Worm (Caenorhabditis elegans) whole organism, L4 larva: ENCODE results near the gene T28C6.10.

Experiments used
- F37D6.2 ChIP-seq: sonication (generic microtip); optimal IDR thresholded peaks from 2 replicates; lab custom pipeline; 2016; ENCODE audit warnings: mild to moderate bottlenecking, missing genetic modification characterization, missing compliant biosample characterization
- F49E8.2 ChIP-seq: sonication (generic microtip); optimal IDR thresholded peaks from 2 replicates; lab custom pipeline; 2016; ENCODE audit warnings: missing compliant biosample characterization, mild to moderate bottlenecking, missing genetic modification characterization, borderline replicate concordance
- Y105C5A.15 ChIP-seq: fragments of 200-800 bp; sonication (Bioruptor generic); IDR thresholded peaks from 2 replicates; pipeline ENCODE4 v1.3.6; 2022; ENCODE audit warnings: missing genetic modification characterization, missing compliant biosample characterization
- Y48G9A.11 ChIP-seq: fragments of 200-800 bp; sonication (Bioruptor generic); IDR thresholded peaks from 2 replicates; pipeline ENCODE4 v1.3.6; 2022; ENCODE audit warnings: missing genetic modification reagents, missing genetic modification characterization, missing compliant biosample characterization
- ZK337.2 ChIP-seq: fragments of 200-800 bp; sonication (Bioruptor generic); IDR thresholded peaks from 2 replicates; pipeline ENCODE4 v1.3.6; 2022; ENCODE audit warnings: missing genetic modification reagents, missing genetic modification characterization, missing compliant biosample characterization
- ZK546.5 ChIP-seq, 2 experiments: sonication (generic microtip); optimal IDR thresholded peaks; 2 replicates each; lab custom pipeline; 2017; ENCODE audit warnings: missing biosample characterization in 2 of 2, missing genetic modification characterization in 2 of 2
- aha-1 ChIP-seq: fragments of 150-350 bp; peaks from one replicate; lab custom pipeline; 2014; ENCODE audit warnings: missing biosample characterization, missing genetic modification characterization
- ama-1 ChIP-seq: fragments of 150-350 bp; optimal IDR thresholded peaks from 2 replicates; lab custom pipeline; 2014; ENCODE audit warnings: inconsistent platforms, mixed read lengths
- arid-1 ChIP-seq: fragments of 200-800 bp; sonication (Bioruptor generic); conservative IDR thresholded peaks from 2 replicates; pipeline ENCODE4 v1.3.6; 2022; ENCODE audit warnings: missing genetic modification reagents, missing genetic modification characterization, missing compliant biosample characterization
- ceh-20 ChIP-seq: fragments of 200-800 bp; sonication (Bioruptor generic); IDR thresholded peaks from 2 replicates; pipeline ENCODE4 v1.3.6; 2022; ENCODE audit warnings: missing genetic modification reagents, missing genetic modification characterization, missing compliant biosample characterization
- ceh-28 ChIP-seq: fragments of 150-350 bp; optimal IDR thresholded peaks from 2 replicates; lab custom pipeline; 2014; ENCODE audit warnings: missing biosample characterization, missing genetic modification reagents, missing genetic modification characterization
- ceh-82 ChIP-seq: sonication (generic microtip); optimal IDR thresholded peaks from 2 replicates; lab custom pipeline; 2017; ENCODE audit warnings: missing biosample characterization, missing genetic modification characterization
- daf-16 ChIP-seq, 3 experiments: sonication (generic microtip); optimal IDR thresholded peaks; 2 replicates each; lab custom pipeline; 2016 to 2017; ENCODE audit warnings: missing genetic modification characterization in 3 of 3, missing genetic modification reagents in 3 of 3, mild to moderate bottlenecking in 2 of 3, missing compliant biosample characterization in 2 of 3, missing biosample characterization in 1 of 3, moderate library complexity in 1 of 3
- dmd-6 ChIP-seq: fragments of 200-800 bp; sonication (Bioruptor generic); IDR thresholded peaks from 2 replicates; pipeline ENCODE4 v1.3.6; 2022; ENCODE audit warnings: missing genetic modification reagents, missing genetic modification characterization, missing compliant biosample characterization
- dmd-9 ChIP-seq: fragments of 200-800 bp; sonication (Bioruptor generic); IDR thresholded peaks from 2 replicates; pipeline ENCODE4 v1.3.6; 2022; ENCODE audit warnings: missing genetic modification reagents, missing genetic modification characterization, missing compliant biosample characterization
- dve-1 ChIP-seq: sonication (generic microtip); optimal IDR thresholded peaks from 2 replicates; lab custom pipeline; 2017; ENCODE audit warnings: antibody characterized with exemption, mild to moderate bottlenecking, missing genetic modification characterization, missing compliant biosample characterization; ENCODE audit not compliant: insufficient read depth
- fkh-10 ChIP-seq: fragments of 150-350 bp; optimal IDR thresholded peaks from 2 replicates; lab custom pipeline; 2014; ENCODE audit warnings: missing biosample characterization, missing genetic modification reagents, missing genetic modification characterization
- hlh-11 ChIP-seq: fragments of 200-800 bp; sonication (Bioruptor generic); optimal IDR thresholded peaks from 2 replicates; lab custom pipeline; 2018; ENCODE audit warnings: mild to moderate bottlenecking, missing genetic modification characterization, missing compliant biosample characterization
- hlh-30 ChIP-seq: sonication (generic microtip); optimal IDR thresholded peaks from 2 replicates; lab custom pipeline; 2017; ENCODE audit warnings: antibody characterized with exemption, mild to moderate bottlenecking, missing genetic modification characterization, missing compliant biosample characterization; ENCODE audit not compliant: insufficient read depth
- lin-13 ChIP-seq: fragments of 150-350 bp; optimal IDR thresholded peaks from 2 replicates; lab custom pipeline; 2014; ENCODE audit warnings: missing biosample characterization, missing genetic modification reagents, missing genetic modification characterization
- lsy-2 ChIP-seq, 2 experiments: fragments of 150-350 bp in 1 of 2; sonication (generic microtip) in 1 of 2; optimal IDR thresholded peaks; 2 replicates each; lab custom pipeline; 2014 to 2017; ENCODE audit warnings: missing biosample characterization in 2 of 2, missing genetic modification characterization in 2 of 2
- mdl-1 ChIP-seq, 2 experiments: fragments of 150-350 bp in 1 of 2; sonication (generic microtip) in 1 of 2; optimal IDR thresholded peaks; 2 replicates each; lab custom pipeline; 2014 to 2017; ENCODE audit warnings: missing biosample characterization in 2 of 2, missing genetic modification characterization in 2 of 2
- mdt-29 ChIP-seq: fragments of 200-800 bp; sonication (Bioruptor generic); IDR thresholded peaks from 2 replicates; pipeline ENCODE4 v1.3.6; 2022; ENCODE audit warnings: missing genetic modification reagents, missing genetic modification characterization, missing compliant biosample characterization
- mep-1 ChIP-seq: fragments of 150-350 bp; sonication (generic microtip); optimal IDR thresholded peaks from 3 replicates; lab custom pipeline; 2014; ENCODE audit warnings: missing biosample characterization, missing genetic modification characterization
- mxl-2 ChIP-seq: fragments of 200-800 bp; sonication (Bioruptor generic); conservative IDR thresholded peaks from 2 replicates; pipeline ENCODE4 v1.3.6; 2022; ENCODE audit warnings: missing genetic modification reagents, missing genetic modification characterization, missing compliant biosample characterization
- mxl-3 ChIP-seq: fragments of 200-800 bp; sonication (Bioruptor generic); optimal IDR thresholded peaks from 2 replicates; lab custom pipeline; 2018; ENCODE audit warnings: mild to moderate bottlenecking, missing genetic modification characterization, missing compliant biosample characterization
- nhr-102 ChIP-seq: sonication (generic microtip); optimal IDR thresholded peaks from 2 replicates; lab custom pipeline; 2016; ENCODE audit warnings: mild to moderate bottlenecking, missing genetic modification characterization, moderate library complexity, missing compliant biosample characterization
- nhr-237 ChIP-seq: sonication (generic microtip); optimal IDR thresholded peaks from 2 replicates; lab custom pipeline; 2017; ENCODE audit warnings: missing biosample characterization, missing genetic modification characterization
- nhr-25 ChIP-seq: sonication (generic microtip); optimal IDR thresholded peaks from 2 replicates; lab custom pipeline; 2017; ENCODE audit warnings: missing genetic modification characterization, mild to moderate bottlenecking, missing compliant biosample characterization, antibody characterized with exemption, moderate library complexity, borderline replicate concordance; ENCODE audit not compliant: insufficient read depth
- nhr-28 ChIP-seq: fragments of 150-350 bp; optimal IDR thresholded peaks from 2 replicates; lab custom pipeline; 2014; ENCODE audit warnings: missing biosample characterization, missing genetic modification characterization
- nhr-41 ChIP-seq: fragments of 200-800 bp; sonication (Bioruptor generic); IDR thresholded peaks from 2 replicates; pipeline ENCODE4 v1.3.6; 2022; ENCODE audit warnings: missing genetic modification reagents, missing genetic modification characterization, missing compliant biosample characterization
- nhr-42 ChIP-seq: fragments of 200-800 bp; sonication (Bioruptor generic); IDR thresholded peaks from 2 replicates; pipeline ENCODE4 v1.3.6; 2022; ENCODE audit warnings: missing genetic modification characterization, missing compliant biosample characterization
- pqm-1 ChIP-seq: sonication (generic microtip); optimal IDR thresholded peaks from 2 replicates; lab custom pipeline; 2017; ENCODE audit warnings: missing biosample characterization, missing genetic modification characterization
- set-16 ChIP-seq: fragments of 200-800 bp; sonication (Bioruptor generic); IDR thresholded peaks from 2 replicates; pipeline ENCODE4 v1.3.6; 2022; ENCODE audit warnings: missing genetic modification reagents, missing genetic modification characterization, missing compliant biosample characterization
- skn-1 ChIP-seq: fragments of 150-350 bp; optimal IDR thresholded peaks from 2 replicates; lab custom pipeline; 2014; ENCODE audit warnings: missing biosample characterization, missing genetic modification characterization
- snpc-4 ChIP-seq: fragments of 150-350 bp; optimal IDR thresholded peaks from 2 replicates; lab custom pipeline; 2014; ENCODE audit warnings: missing biosample characterization, missing genetic modification characterization
- spr-1 ChIP-seq: sonication (generic microtip); optimal IDR thresholded peaks from 2 replicates; lab custom pipeline; 2016; ENCODE audit warnings: mild to moderate bottlenecking, missing genetic modification characterization, missing compliant biosample characterization
- tra-1 ChIP-seq: fragments of 200-800 bp; sonication (Bioruptor generic); IDR thresholded peaks from 2 replicates; pipeline ENCODE4 v1.3.6; 2022; ENCODE audit warnings: missing genetic modification reagents, missing genetic modification characterization, missing compliant biosample characterization
- unc-130 ChIP-seq: sonication (generic microtip); optimal IDR thresholded peaks from 2 replicates; lab custom pipeline; 2016; ENCODE audit warnings: missing genetic modification reagents, missing genetic modification characterization, missing compliant biosample characterization
- unc-62 ChIP-seq, 3 experiments: fragments of 150-350 bp in 1 of 3; sonication (generic microtip); optimal IDR thresholded peaks in 2 of 3; peaks in 1 of 3; 1 replicate in 1 of 3; 2 replicates in 2 of 3; lab custom pipeline; 2014 to 2017; ENCODE audit warnings: missing biosample characterization in 3 of 3, missing genetic modification characterization in 3 of 3, missing genetic modification reagents in 3 of 3, missing genotype in 1 of 3
- vab-7 ChIP-seq: fragments of 200-800 bp; sonication (Bioruptor generic); IDR thresholded peaks from 2 replicates; pipeline ENCODE4 v1.3.6; 2022; ENCODE audit warnings: missing genetic modification reagents, missing genetic modification characterization, missing compliant biosample characterization
- zfp-3 ChIP-seq: fragments of 200-800 bp; sonication (Bioruptor generic); conservative IDR thresholded peaks from 2 replicates; pipeline ENCODE4 v1.3.6; 2022; ENCODE audit warnings: missing genetic modification reagents, missing genetic modification characterization, missing compliant biosample characterization
- zip-2 ChIP-seq: fragments of 150-350 bp; optimal IDR thresholded peaks from 2 replicates; lab custom pipeline; 2014; ENCODE audit warnings: missing biosample characterization, missing genetic modification characterization
- ztf-7 ChIP-seq: fragments of 150-350 bp; optimal IDR thresholded peaks from 2 replicates; lab custom pipeline; 2014; ENCODE audit warnings: missing biosample characterization, missing genetic modification characterization

Gene T28C6.10

ce11 chrIV:8792808-8793207, 24.9 kb upstream of the T28C6.10 start, which contains the start of gene C33D9.3:
TSS of gene C33D9.3 (minus strand) at chrIV:8792908.
- TF ChIP-seq F49E8.2 (tag; lab: Kevin White, UChicago) (no peak), unc-62 (GFP tag; optimal IDR thresholded peaks at IDR 0.05 in 1 of 2; lab: Kevin White, UChicago) (peak in 1 of 2 experiments; percentile 15), unc-62 (tag; optimal IDR thresholded peaks at IDR 0.05; lab: Kevin White, UChicago) (no peak)

- TF ChIP-seq set-16 (GFP tag; lab: Robert Waterston, UW) (no peak), nhr-28 (tag; lab: Kevin White, UChicago) (peak; percentile 84), snpc-4 (tag; lab: Kevin White, UChicago) (no peak), lin-13 (GFP tag; lab: Kevin White, UChicago) (no peak), arid-1 (GFP tag; lab: Robert Waterston, UW) (no peak), unc-130 (no peak), nhr-237 (no peak), ceh-28 (tag; lab: Kevin White, UChicago) (no peak), zfp-3 (GFP tag; lab: Robert Waterston, UW) (no peak), tra-1 (GFP tag; lab: Robert Waterston, UW) (peak; percentile 74; the same call in 1 of the 2 replicates), ceh-20 (GFP tag; lab: Robert Waterston, UW) (peak; percentile 27; the same call in 1 of the 2 replicates), lsy-2 (tag; optimal IDR thresholded peaks at IDR 0.05; lab: Kevin White, UChicago) (peak in 1 of 2 experiments; percentile 19), skn-1 (tag; lab: Kevin White, UChicago) (no peak), Y48G9A.11 (GFP tag; lab: Robert Waterston, UW) (no peak), dve-1 (tag; lab: Kevin White, UChicago) (peak; percentile 37), mdl-1 (tag; optimal IDR thresholded peaks at IDR 0.05; lab: Kevin White, UChicago) (peak in 1 of 2 experiments; percentile 52), dmd-6 (GFP tag; lab: Robert Waterston, UW) (peak; percentile 71), mdt-29 (GFP tag; lab: Robert Waterston, UW) (no peak), nhr-102 (peak; percentile 3), spr-1 (no peak), F37D6.2 (no peak), fkh-10 (no peak), mxl-2 (GFP tag; lab: Robert Waterston, UW) (no peak), nhr-25 (tag; lab: Kevin White, UChicago) (peak; percentile 94), pqm-1 (peak; percentile 80), unc-62 (GFP tag; optimal IDR thresholded peaks at IDR 0.05 in 1 of 2; lab: Kevin White, UChicago) (peak in 1 of 2 experiments; percentile 97), unc-62 (tag; optimal IDR thresholded peaks at IDR 0.05; lab: Kevin White, UChicago) (no peak), dmd-9 (GFP tag; lab: Robert Waterston, UW) (no peak), ZK337.2 (GFP tag; lab: Robert Waterston, UW) (no peak), zip-2 (tag; lab: Kevin White, UChicago) (no peak), nhr-41 (no peak), ztf-7 (no peak), hlh-30 (tag; lab: Kevin White, UChicago) (peak; percentile 25), mep-1 (tag; lab: Kevin White, UChicago) (no peak), aha-1 (tag; lab: Kevin White, UChicago) (peak; percentile 66), ceh-82 (tag; lab: Kevin White, UChicago) (no peak), ama-1 (lab: Kevin White, UChicago) (no peak), hlh-11 (tag; lab: Kevin White, UChicago) (peak; percentile 85), vab-7 (GFP tag; lab: Robert Waterston, UW) (no peak), daf-16 (GFP tag; optimal IDR thresholded peaks at IDR 0.05; lab: Kevin White, UChicago) (no peak), daf-16 (tag; optimal IDR thresholded peaks at IDR 0.05; lab: Kevin White, UChicago) (peak; percentile 26), Y105C5A.15 (no peak), ZK546.5 (tag; optimal IDR thresholded peaks at IDR 0.05; lab: Kevin White, UChicago) (no peak), mxl-3 (GFP tag; lab: Kevin White, UChicago) (peak; percentile 80), nhr-42 (no peak)
These were observed 24.5 kb upstream of the T28C6.10 start for ce11 chrIV:8793223-8793622.
